Worm (Caenorhabditis elegans): ENCODE results near the gene F59A6.2.

Gene F59A6.2

ce11 chrII:5055129-5055666 lies 40.7 kb downstream of the F59A6.2 start, which contains the start of the genes ify-1 and rpl-22 (continued):
- TF ChIP-seq lin-13 (tag; optimal IDR thresholded peaks at IDR 0.05) (peak; percentile 98), nhr-76 (tag; optimal IDR thresholded peaks at IDR 0.05) (no peak), mls-2 (tag; optimal IDR thresholded peaks at IDR 0.05) (peak; percentile 76), ham-2 (GFP tag; optimal IDR thresholded peaks at IDR 0.05) (peak; percentile 69), sem-2 (GFP tag; optimal IDR thresholded peaks at IDR 0.05) (no peak)

ce11 chrII:5056254-5056653 lies 41.8 kb downstream of the F59A6.2 start:
- TF ChIP-seq nhr-28 (tag; optimal IDR thresholded peaks at IDR 0.05): no peak
- no peak for TF ChIP-seq nhr-76 (tag; optimal IDR thresholded peaks at IDR 0.05)
- TF ChIP-seq mep-1 (tag; optimal IDR thresholded peaks at IDR 0.05): no peak
- TF ChIP-seq ceh-83 (GFP tag; optimal IDR thresholded peaks at IDR 0.05): no peak
- TF ChIP-seq unc-120 (tag; optimal IDR thresholded peaks at IDR 0.05; ENCODE audit: poor library complexity, severe bottlenecking): no peak
- TF ChIP-seq M03D4.4 (tag; optimal IDR thresholded peaks at IDR 0.05): no peak
- TF ChIP-seq bed-3 (GFP tag; optimal IDR thresholded peaks at IDR 0.05): no peak
- no peak for TF ChIP-seq ham-2 (GFP tag; optimal IDR thresholded peaks at IDR 0.05)
- TF ChIP-seq mab-5 (tag; optimal IDR thresholded peaks at IDR 0.05): no peak
- no peak for TF ChIP-seq blmp-1 (tag; optimal IDR thresholded peaks at IDR 0.05)
- no peak for TF ChIP-seq ceh-43 (GFP tag; optimal IDR thresholded peaks at IDR 0.05)
- TF ChIP-seq drap-1 (GFP tag; optimal IDR thresholded peaks at IDR 0.05): no peak
- no peak for TF ChIP-seq lin-13 (tag; optimal IDR thresholded peaks at IDR 0.05)
- TF ChIP-seq elt-1 (tag; optimal IDR thresholded peaks at IDR 0.05; ENCODE audit: borderline replicate concordance, insufficient read depth): no peak
- no peak for TF ChIP-seq lsy-2 (tag; optimal IDR thresholded peaks at IDR 0.05)
- no peak for TF ChIP-seq snpc-4 (tag; optimal IDR thresholded peaks at IDR 0.05)
- no peak for TF ChIP-seq sptf-1 (tag; optimal IDR thresholded peaks at IDR 0.05)
- TF ChIP-seq sem-2 (GFP tag; optimal IDR thresholded peaks at IDR 0.05): no peak

ce11 chrII:5057315-5057714 lies 42.8 kb downstream of the F59A6.2 start:
- TF ChIP-seq ceh-83 (GFP tag; optimal IDR thresholded peaks at IDR 0.05) (peak; percentile 73), zip-8 (tag; optimal IDR thresholded peaks at IDR 0.05) (no peak), ztf-11 (tag; optimal IDR thresholded peaks at IDR 0.05) (no peak), mab-5 (tag; optimal IDR thresholded peaks at IDR 0.05) (no peak), tbx-8 (GFP tag; optimal IDR thresholded peaks at IDR 0.05) (peak; percentile 35), drap-1 (GFP tag; optimal IDR thresholded peaks at IDR 0.05) (peak; percentile 44), unc-120 (tag; optimal IDR thresholded peaks at IDR 0.05; ENCODE audit: poor library complexity, severe bottlenecking) (no peak), sptf-1 (tag; optimal IDR thresholded peaks at IDR 0.05) (peak; percentile 60), M03D4.4 (tag; optimal IDR thresholded peaks at IDR 0.05) (peak; percentile 55), hlh-1 (tag; optimal IDR thresholded peaks at IDR 0.05) (no peak), snpc-4 (tag; optimal IDR thresholded peaks at IDR 0.05) (no peak), ceh-39 (tag; optimal IDR thresholded peaks at IDR 0.05) (no peak), nhr-237 (tag; optimal IDR thresholded peaks at IDR 0.05) (no peak), mep-1 (tag; optimal IDR thresholded peaks at IDR 0.05) (no peak), unc-62 (GFP tag; optimal IDR thresholded peaks at IDR 0.05) (no peak), pha-4 (tag; optimal IDR thresholded peaks at IDR 0.05) (no peak), flh-1 (GFP tag; optimal IDR thresholded peaks at IDR 0.05) (no peak), nhr-12 (tag; optimal IDR thresholded peaks at IDR 0.05) (no peak), sem-2 (GFP tag; optimal IDR thresholded peaks at IDR 0.05) (peak; percentile 41), ceh-43 (GFP tag; optimal IDR thresholded peaks at IDR 0.05) (no peak), elt-1 (tag; optimal IDR thresholded peaks at IDR 0.05; ENCODE audit: borderline replicate concordance, insufficient read depth) (no peak), elt-3 (tag; optimal IDR thresholded peaks at IDR 0.05) (no peak), lsy-2 (tag; optimal IDR thresholded peaks at IDR 0.05) (no peak), ces-1 (GFP tag; optimal IDR thresholded peaks at IDR 0.05) (no peak), cnd-1 (tag; optimal IDR thresholded peaks at IDR 0.05) (no peak), nhr-28 (tag; optimal IDR thresholded peaks at IDR 0.05) (no peak), mls-2 (tag; optimal IDR thresholded peaks at IDR 0.05) (peak; percentile 47), bed-3 (GFP tag; optimal IDR thresholded peaks at IDR 0.05) (peak; percentile 1), lin-13 (tag; optimal IDR thresholded peaks at IDR 0.05) (no peak), blmp-1 (tag; optimal IDR thresholded peaks at IDR 0.05) (no peak), nhr-2 (tag; optimal IDR thresholded peaks at IDR 0.05) (no peak), unc-39 (tag; optimal IDR thresholded peaks at IDR 0.05) (no peak), ham-2 (GFP tag; optimal IDR thresholded peaks at IDR 0.05) (peak; percentile 17), lin-32 (GFP tag; optimal IDR thresholded peaks at IDR 0.05) (no peak), nhr-76 (tag; optimal IDR thresholded peaks at IDR 0.05) (no peak)
